Worm (Caenorhabditis elegans) whole organism, L4 larva: ENCODE results near the gene F32D8.1.

Source experiments
- ces-1 ChIP-seq: fragments of 150-350 bp; sonication (generic microtip); optimal IDR thresholded peaks from 4 replicates; lab custom pipeline; 2014; ENCODE audit warnings: missing biosample characterization, missing genetic modification reagents, missing genetic modification characterization
- fos-1 ChIP-seq: fragments of 150-350 bp; optimal IDR thresholded peaks from 2 replicates; lab custom pipeline; 2014; ENCODE audit warnings: missing biosample characterization, missing genetic modification characterization
- nhr-237 ChIP-seq: sonication (generic microtip); optimal IDR thresholded peaks from 2 replicates; lab custom pipeline; 2017; ENCODE audit warnings: missing biosample characterization, missing genetic modification characterization

DNA sequence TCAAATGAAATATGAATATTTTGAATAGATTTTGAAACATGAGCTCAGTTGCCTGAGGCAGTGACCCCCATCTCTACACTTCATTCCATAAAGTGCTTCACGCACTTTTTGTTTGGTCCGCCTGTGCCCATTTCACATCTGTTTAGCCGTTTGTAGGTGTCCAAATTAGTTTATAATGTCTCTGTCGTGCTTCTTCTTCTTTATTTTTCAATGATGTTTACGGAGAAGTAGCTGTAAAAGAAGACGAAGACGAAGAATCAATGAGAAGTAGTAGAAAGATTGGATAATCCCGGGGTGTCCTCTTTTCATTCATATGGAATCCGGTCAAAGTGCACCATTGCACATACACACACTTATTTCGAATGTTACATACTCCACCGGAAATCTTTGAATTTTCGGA is 41.2 kb upstream of the F32D8.1 start:
- no peak for TF ChIP-seq ces-1 (GFP tag; lab: Kevin White, UChicago)
- TF ChIP-seq nhr-237 (tag; lab: Kevin White, UChicago), result no peak
- TF ChIP-seq fos-1 (tag; lab: Kevin White, UChicago), result no peak
